Worm (Caenorhabditis elegans): Measurements from ENCODE around the gene jmjd-1.2.

jmjd-1.2 gene

ce11 chrIV:4637840-4638239 lies 23.0 kb upstream of the jmjd-1.2 start, which contains the start of gene F19C7.8:
Gene F19C7.8, minus strand, starts transcription at chrIV:4638095.
- TF ChIP-seq mdl-1 (tag; optimal IDR thresholded peaks at IDR 0.05) (no peak), daf-12 (tag; optimal IDR thresholded peaks at IDR 0.05) (no peak), unc-62 (GFP tag; optimal IDR thresholded peaks at IDR 0.05) (no peak), pqm-1 (tag; optimal IDR thresholded peaks at IDR 0.05) (no peak), ceh-9 (tag; optimal IDR thresholded peaks at IDR 0.05) (no peak), aly-2 (tag; optimal IDR thresholded peaks at IDR 0.05) (no peak), unc-39 (tag; optimal IDR thresholded peaks at IDR 0.05) (no peak), pha-4 (tag; optimal IDR thresholded peaks at IDR 0.05) (no peak), lin-15B (tag; optimal IDR thresholded peaks at IDR 0.05) (no peak), ama-1 (optimal IDR thresholded peaks at IDR 0.05) (no peak), nhr-76 (tag; optimal IDR thresholded peaks at IDR 0.05) (no peak), zag-1 (tag; optimal IDR thresholded peaks at IDR 0.05) (no peak), ZK546.5 (tag; optimal IDR thresholded peaks at IDR 0.05) (no peak), nhr-67 (tag; optimal IDR thresholded peaks at IDR 0.05) (no peak), skn-1 (tag; optimal IDR thresholded peaks at IDR 0.05) (no peak), nhr-25 (tag; optimal IDR thresholded peaks at IDR 0.05) (no peak), hmg-11 (tag; optimal IDR thresholded peaks at IDR 0.05) (no peak), nfya-1 (tag; optimal IDR thresholded peaks at IDR 0.05; ENCODE audit: insufficient read depth) (no peak), sea-2 (GFP tag; optimal IDR thresholded peaks at IDR 0.05) (no peak)

ce11 chrIV:4639352-4639751 lies 21.4 kb upstream of the jmjd-1.2 start:
- TF ChIP-seq nhr-25 (tag; optimal IDR thresholded peaks at IDR 0.05) (no peak), hmg-11 (tag; optimal IDR thresholded peaks at IDR 0.05) (no peak), tbx-2 (tag; optimal IDR thresholded peaks at IDR 0.05) (no peak), nhr-67 (tag; optimal IDR thresholded peaks at IDR 0.05) (no peak), egl-5 (tag; optimal IDR thresholded peaks at IDR 0.05) (no peak), fos-1 (tag; optimal IDR thresholded peaks at IDR 0.05) (no peak), daf-12 (tag; optimal IDR thresholded peaks at IDR 0.05) (no peak), unc-62 (GFP tag; optimal IDR thresholded peaks at IDR 0.05) (no peak), nhr-237 (tag; optimal IDR thresholded peaks at IDR 0.05) (no peak), elt-2 (tag; optimal IDR thresholded peaks at IDR 0.05) (no peak), ceh-9 (tag; optimal IDR thresholded peaks at IDR 0.05) (no peak), nhr-12 (tag; optimal IDR thresholded peaks at IDR 0.05) (no peak), ama-1 (optimal IDR thresholded peaks at IDR 0.05) (no peak), nfya-1 (tag; optimal IDR thresholded peaks at IDR 0.05; ENCODE audit: insufficient read depth) (no peak), ZK546.5 (tag; optimal IDR thresholded peaks at IDR 0.05) (no peak), ztf-4 (tag; optimal IDR thresholded peaks at IDR 0.05) (no peak), ceh-82 (tag; optimal IDR thresholded peaks at IDR 0.05) (no peak), lsy-12 (tag; optimal IDR thresholded peaks at IDR 0.05) (no peak)

- TF ChIP-seq nhr-25 (tag; optimal IDR thresholded peaks at IDR 0.05) = peak; percentile 77
- TF ChIP-seq nhr-43 (tag; optimal IDR thresholded peaks at IDR 0.05; ENCODE audit: poor library complexity, severe bottlenecking) = peak; percentile 15
- no peak for TF ChIP-seq nfya-1 (tag; optimal IDR thresholded peaks at IDR 0.05; ENCODE audit: insufficient read depth)
These were observed 19.9 kb upstream of the jmjd-1.2 start for ce11 chrIV:4640941-4641340.

ce11 chrIV:4643577-4643976 lies 17.2 kb upstream of the jmjd-1.2 start:
- TF ChIP-seq nhr-25 (tag; optimal IDR thresholded peaks at IDR 0.05) (peak; percentile 30), nhr-11 (tag; optimal IDR thresholded peaks at IDR 0.05) (no peak)

ce11 chrIV:4645243-4645642 lies 15.5 kb upstream of the jmjd-1.2 start:
- TF ChIP-seq elt-1 (tag; optimal IDR thresholded peaks at IDR 0.05) (no peak), unc-62 (GFP tag; optimal IDR thresholded peaks at IDR 0.05) (no peak), fkh-2 (tag; optimal IDR thresholded peaks at IDR 0.05) (no peak), fkh-10 (GFP tag; optimal IDR thresholded peaks at IDR 0.05) (no peak), zag-1 (tag; optimal IDR thresholded peaks at IDR 0.05) (no peak), nhr-43 (tag; optimal IDR thresholded peaks at IDR 0.05; ENCODE audit: poor library complexity, severe bottlenecking) (no peak), nhr-76 (tag; optimal IDR thresholded peaks at IDR 0.05) (no peak), hmg-11 (tag; optimal IDR thresholded peaks at IDR 0.05) (no peak), skn-1 (tag; optimal IDR thresholded peaks at IDR 0.05) (no peak), egl-27 (tag; optimal IDR thresholded peaks at IDR 0.05) (no peak), nhr-67 (tag; optimal IDR thresholded peaks at IDR 0.05) (no peak), aly-2 (tag; optimal IDR thresholded peaks at IDR 0.05) (no peak), eor-1 (tag; optimal IDR thresholded peaks at IDR 0.05) (no peak), sea-2 (GFP tag; optimal IDR thresholded peaks at IDR 0.05) (no peak), nhr-28 (tag; optimal IDR thresholded peaks at IDR 0.05) (no peak), ceh-28 (tag; optimal IDR thresholded peaks at IDR 0.05) (no peak), pha-4 (tag; optimal IDR thresholded peaks at IDR 0.05) (no peak), jun-1 (tag; optimal IDR thresholded peaks at IDR 0.05) (no peak), lin-15B (tag; optimal IDR thresholded peaks at IDR 0.05) (no peak), fos-1 (tag; optimal IDR thresholded peaks at IDR 0.05) (no peak)
